Fruit fly (Drosophila melanogaster) whole organism, wandering third instar larva: ENCODE measurements around the gene TwdlV.

Source experiments
- Jra ChIP-seq: sonication (Bioruptor generic); optimal IDR thresholded peaks from 2 replicates; lab custom pipeline; 2016; ENCODE audit warnings: missing biosample characterization, missing genetic modification characterization
- Myc ChIP-seq: fragments of >200 bp; optimal IDR thresholded peaks from 2 replicates; lab custom pipeline; 2017
- br ChIP-seq: fragments of 200-800 bp; sonication (Bioruptor generic); optimal IDR thresholded peaks from 2 replicates; lab custom pipeline; 2016; ENCODE audit warnings: missing biosample characterization, missing genetic modification characterization
- dmrt93B ChIP-seq: fragments of 200-800 bp; sonication (Bioruptor generic); optimal IDR thresholded peaks from 2 replicates; lab custom pipeline; 2018; ENCODE audit warnings: missing biosample characterization, mild to moderate bottlenecking, missing genetic modification characterization
- dsf ChIP-seq: sonication (Bioruptor generic); optimal IDR thresholded peaks from 2 replicates; lab custom pipeline; 2016; ENCODE audit warnings: missing biosample characterization, missing genetic modification characterization, borderline replicate concordance
- ey ChIP-seq: fragments of 200-800 bp; sonication (Bioruptor generic); optimal IDR thresholded peaks from 2 replicates; lab custom pipeline; 2016; ENCODE audit warnings: missing biosample characterization, missing genetic modification characterization
- psq ChIP-seq: fragments of 200-800 bp; sonication (Bioruptor generic); optimal IDR thresholded peaks from 3 replicates; lab custom pipeline; 2017; ENCODE audit warnings: missing biosample characterization, mild to moderate bottlenecking, missing genetic modification characterization, moderate library complexity
- tai ChIP-seq: sonication (Bioruptor generic); optimal IDR thresholded peaks from 2 replicates; lab custom pipeline; 2016; ENCODE audit warnings: missing biosample characterization, missing genetic modification characterization
- usp ChIP-seq: fragments of >200 bp; optimal IDR thresholded peaks from 2 replicates; lab custom pipeline; 2017; ENCODE audit warnings: missing biosample characterization, missing genetic modification characterization

DNA sequence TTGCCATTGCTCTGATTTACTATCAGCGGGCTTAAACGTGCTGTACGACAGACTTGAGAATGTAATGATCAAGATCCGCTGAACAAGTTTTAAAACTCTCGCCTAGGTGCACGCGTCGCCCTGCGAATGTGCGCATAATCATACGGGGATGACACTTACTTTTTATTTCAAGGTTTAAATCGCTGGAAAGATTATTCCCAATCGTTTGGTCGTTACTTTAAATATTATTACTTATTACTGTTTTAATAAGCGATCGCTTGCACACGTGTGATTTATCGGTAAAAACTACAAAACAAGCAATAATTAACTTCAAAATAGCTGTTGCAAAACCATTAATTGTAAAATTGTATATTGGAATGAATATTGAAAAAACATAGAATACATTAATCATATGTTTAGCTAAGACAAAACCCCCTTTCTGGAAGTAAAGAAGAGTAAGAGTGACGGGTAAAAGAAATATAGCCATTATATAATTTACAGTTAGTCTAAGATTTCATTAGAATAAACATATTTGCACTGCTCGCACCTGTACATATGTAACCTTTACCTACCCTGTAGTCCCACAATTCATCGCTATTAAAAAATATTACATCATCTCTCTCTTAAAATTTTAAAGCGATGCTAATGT is 25.3 kb upstream of the TwdlV start, which contains the start of gene DhpD:
- TF ChIP-seq dmrt93B (GFP tag; lab: Kevin White, UChicago) (peak; percentile 76), Jra (GFP tag; lab: Kevin White, UChicago) (peak; percentile 70), dsf (no peak), br (GFP tag; lab: Kevin White, UChicago) (peak; percentile 88), usp (GFP tag; lab: Kevin White, UChicago) (no peak), psq (peak; percentile 74), tai (GFP tag; lab: Kevin White, UChicago) (no peak), ey (GFP tag; lab: Kevin White, UChicago) (peak; percentile 81), Myc (peak; percentile 42)
